Worm (Caenorhabditis elegans) whole organism, mixed stage, embryonic: ENCODE results near the gene K08E7.4.

ENCODE experiments used
- M03D4.4 ChIP-seq: sonication (generic microtip); optimal IDR thresholded peaks from 2 replicates; lab custom pipeline; 2017; ENCODE audit warnings: mild to moderate bottlenecking, missing genetic modification characterization, missing compliant biosample characterization
- bed-3 ChIP-seq: fragments of 200-800 bp; sonication (Bioruptor generic); optimal IDR thresholded peaks from 3 replicates; lab custom pipeline; 2018; ENCODE audit warnings: mild to moderate bottlenecking, missing genetic modification characterization, moderate library complexity, missing compliant biosample characterization
- blmp-1 ChIP-seq: fragments of 150-350 bp; optimal IDR thresholded peaks from 2 replicates; lab custom pipeline; 2014; ENCODE audit warnings: missing biosample characterization, missing genetic modification characterization
- ceh-39 ChIP-seq: fragments of 150-350 bp; optimal IDR thresholded peaks from 2 replicates; lab custom pipeline; 2014; ENCODE audit warnings: missing biosample characterization, missing genetic modification characterization
- ceh-43 ChIP-seq: fragments of 200-800 bp; sonication (Bioruptor generic); optimal IDR thresholded peaks from 2 replicates; lab custom pipeline; 2018; ENCODE audit warnings: mild to moderate bottlenecking, missing genetic modification characterization, moderate library complexity, missing compliant biosample characterization
- ceh-83 ChIP-seq: fragments of 200-800 bp; sonication (Bioruptor generic); optimal IDR thresholded peaks from 2 replicates; lab custom pipeline; 2018; ENCODE audit warnings: mild to moderate bottlenecking, missing genetic modification characterization, missing compliant biosample characterization
- ces-1 ChIP-seq: fragments of 150-350 bp; optimal IDR thresholded peaks from 2 replicates; lab custom pipeline; 2014; ENCODE audit warnings: missing biosample characterization, missing genetic modification reagents, missing genetic modification characterization
- cnd-1 ChIP-seq: fragments of 200-800 bp; sonication (Bioruptor generic); optimal IDR thresholded peaks from 2 replicates; lab custom pipeline; 2018; ENCODE audit warnings: mild to moderate bottlenecking, missing genetic modification characterization, missing compliant biosample characterization
- drap-1 ChIP-seq: fragments of 200-800 bp; sonication (Bioruptor generic); optimal IDR thresholded peaks from 3 replicates; lab custom pipeline; 2018; ENCODE audit warnings: mild to moderate bottlenecking, missing genetic modification characterization, missing compliant biosample characterization
- elt-1 ChIP-seq: sonication (generic microtip); optimal IDR thresholded peaks from 2 replicates; lab custom pipeline; 2017; ENCODE audit warnings: missing genetic modification characterization, mild to moderate bottlenecking, missing compliant biosample characterization, antibody characterized with exemption, moderate library complexity, borderline replicate concordance; ENCODE audit not compliant: insufficient read depth
- elt-3 ChIP-seq: fragments of 150-350 bp; optimal IDR thresholded peaks from 2 replicates; lab custom pipeline; 2014; ENCODE audit warnings: missing biosample characterization, missing genetic modification characterization
- flh-1 ChIP-seq: fragments of 200-800 bp; sonication (Bioruptor generic); optimal IDR thresholded peaks from 2 replicates; lab custom pipeline; 2018; ENCODE audit warnings: mild to moderate bottlenecking, missing genetic modification characterization, moderate library complexity, missing compliant biosample characterization
- ham-2 ChIP-seq: fragments of 200-800 bp; sonication (Bioruptor generic); optimal IDR thresholded peaks from 2 replicates; lab custom pipeline; 2018; ENCODE audit warnings: mild to moderate bottlenecking, missing genetic modification characterization, missing compliant biosample characterization
- hlh-1 ChIP-seq: fragments of 150-350 bp; optimal IDR thresholded peaks from 2 replicates; lab custom pipeline; 2014; ENCODE audit warnings: missing biosample characterization, missing genetic modification reagents, missing genetic modification characterization
- lin-13 ChIP-seq: fragments of 150-350 bp; optimal IDR thresholded peaks from 2 replicates; lab custom pipeline; 2014; ENCODE audit warnings: missing biosample characterization, missing genetic modification characterization
- lin-32 ChIP-seq: fragments of 200-800 bp; sonication (Bioruptor generic); optimal IDR thresholded peaks from 2 replicates; lab custom pipeline; 2018; ENCODE audit warnings: mild to moderate bottlenecking, missing genetic modification characterization, missing compliant biosample characterization
- mab-5 ChIP-seq: fragments of 150-350 bp; optimal IDR thresholded peaks from 2 replicates; lab custom pipeline; 2014; ENCODE audit warnings: missing biosample characterization, missing genetic modification characterization
- mep-1 ChIP-seq: fragments of 150-350 bp; optimal IDR thresholded peaks from 2 replicates; lab custom pipeline; 2017; ENCODE audit warnings: missing biosample characterization, missing genetic modification reagents, missing genetic modification characterization, inconsistent platforms
- nhr-12 ChIP-seq: fragments of 150-350 bp; optimal IDR thresholded peaks from 2 replicates; lab custom pipeline; 2014; ENCODE audit warnings: missing biosample characterization, missing genetic modification characterization
- nhr-2 ChIP-seq: fragments of 150-350 bp; optimal IDR thresholded peaks from 2 replicates; lab custom pipeline; 2014; ENCODE audit warnings: missing biosample characterization, missing genetic modification characterization
- nhr-28 ChIP-seq: fragments of 150-350 bp; optimal IDR thresholded peaks from 2 replicates; lab custom pipeline; 2014; ENCODE audit warnings: missing biosample characterization, missing genetic modification characterization
- nhr-76 ChIP-seq: sonication (generic microtip); optimal IDR thresholded peaks from 2 replicates; lab custom pipeline; 2017; ENCODE audit warnings: missing biosample characterization, missing genetic modification characterization
- pha-4 ChIP-seq: fragments of 150-350 bp; optimal IDR thresholded peaks from 2 replicates; lab custom pipeline; 2018; ENCODE audit warnings: missing biosample characterization, missing genetic modification reagents, missing genetic modification characterization
- sem-2 ChIP-seq: fragments of 200-800 bp; sonication (Bioruptor generic); optimal IDR thresholded peaks from 2 replicates; lab custom pipeline; 2018; ENCODE audit warnings: mild to moderate bottlenecking, missing genetic modification characterization, missing compliant biosample characterization
- snpc-4 ChIP-seq: fragments of 150-350 bp; optimal IDR thresholded peaks from 2 replicates; lab custom pipeline; 2014; ENCODE audit warnings: missing biosample characterization, missing genetic modification characterization
- sptf-1 ChIP-seq: sonication (generic microtip); optimal IDR thresholded peaks from 2 replicates; lab custom pipeline; 2017; ENCODE audit warnings: mild to moderate bottlenecking, missing genetic modification characterization, moderate library complexity, missing compliant biosample characterization
- tbx-8 ChIP-seq: fragments of 200-800 bp; sonication (Bioruptor generic); optimal IDR thresholded peaks from 2 replicates; lab custom pipeline; 2018; ENCODE audit warnings: mild to moderate bottlenecking, missing genetic modification characterization, moderate library complexity, missing compliant biosample characterization
- unc-120 ChIP-seq: sonication (generic microtip); optimal IDR thresholded peaks from 2 replicates; lab custom pipeline; 2017; ENCODE audit warnings: missing genetic modification characterization, missing compliant biosample characterization; ENCODE audit not compliant: poor library complexity, severe bottlenecking
- unc-39 ChIP-seq: fragments of 150-350 bp; optimal IDR thresholded peaks from 2 replicates; lab custom pipeline; 2014; ENCODE audit warnings: missing biosample characterization, missing genetic modification characterization
- unc-62 ChIP-seq: fragments of 150-350 bp; optimal IDR thresholded peaks from 2 replicates; lab custom pipeline; 2014; ENCODE audit warnings: missing biosample characterization, missing genetic modification reagents, missing genetic modification characterization
- zip-8 ChIP-seq: fragments of 150-350 bp; optimal IDR thresholded peaks from 2 replicates; lab custom pipeline; 2014; ENCODE audit warnings: missing biosample characterization, missing genetic modification characterization
- ztf-11 ChIP-seq: fragments of 150-350 bp; optimal IDR thresholded peaks from 2 replicates; lab custom pipeline; 2014; ENCODE audit warnings: missing biosample characterization, missing genetic modification characterization

The K08E7.4 gene

DNA sequence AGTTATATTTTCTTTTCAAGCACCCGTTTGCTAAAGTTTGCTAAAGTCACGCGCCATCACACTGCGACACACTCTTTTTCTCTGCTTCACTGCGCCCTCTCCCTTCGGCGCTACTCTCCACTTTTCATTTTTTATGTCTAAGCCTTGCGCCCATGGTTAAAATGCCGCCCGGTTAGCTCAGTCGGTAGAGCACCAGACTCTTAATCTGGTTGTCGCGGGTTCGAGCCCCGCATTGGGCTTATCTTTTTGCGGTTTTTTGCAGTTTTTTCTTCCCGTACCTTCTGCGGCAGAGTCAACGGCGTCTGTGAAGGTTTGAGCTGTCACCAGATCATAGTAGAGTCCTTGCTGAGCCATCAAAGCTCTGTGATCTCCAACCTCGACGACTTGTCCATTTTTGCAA is 23.6 kb upstream of the K08E7.4 start (continued):
- TF ChIP-seq M03D4.4: peak; percentile 62

ce11 chrIV:12590373-12590772 is 19.4 kb upstream of the K08E7.4 start, which contains the start of gene cul-6:
Gene cul-6 (minus strand): TSS chrIV:12590451.
- TF ChIP-seq elt-3: no peak
- TF ChIP-seq nhr-28 (tag; lab: Kevin White, UChicago): no peak
- TF ChIP-seq drap-1 (GFP tag; lab: Kevin White, UChicago): no peak
- TF ChIP-seq bed-3 (GFP tag; lab: Kevin White, UChicago): no peak
- no peak for TF ChIP-seq ztf-11 (tag; lab: Kevin White, UChicago)
- no peak for TF ChIP-seq mep-1 (tag; lab: Kevin White, UChicago)
- no peak for TF ChIP-seq mab-5 (tag; lab: Kevin White, UChicago)
- no peak for TF ChIP-seq hlh-1 (tag; lab: Kevin White, UChicago)
- no peak for TF ChIP-seq ces-1 (GFP tag; lab: Kevin White, UChicago)
- no peak for TF ChIP-seq unc-39 (tag; lab: Kevin White, UChicago)
- no peak for TF ChIP-seq sptf-1
- TF ChIP-seq pha-4: no peak
- TF ChIP-seq zip-8 (tag; lab: Kevin White, UChicago): no peak
- TF ChIP-seq M03D4.4: no peak
- no peak for TF ChIP-seq ceh-83
- TF ChIP-seq ham-2: no peak
- no peak for TF ChIP-seq sem-2 (GFP tag; lab: Kevin White, UChicago)
- TF ChIP-seq, all 35 proteins: peak for 0

DNA sequence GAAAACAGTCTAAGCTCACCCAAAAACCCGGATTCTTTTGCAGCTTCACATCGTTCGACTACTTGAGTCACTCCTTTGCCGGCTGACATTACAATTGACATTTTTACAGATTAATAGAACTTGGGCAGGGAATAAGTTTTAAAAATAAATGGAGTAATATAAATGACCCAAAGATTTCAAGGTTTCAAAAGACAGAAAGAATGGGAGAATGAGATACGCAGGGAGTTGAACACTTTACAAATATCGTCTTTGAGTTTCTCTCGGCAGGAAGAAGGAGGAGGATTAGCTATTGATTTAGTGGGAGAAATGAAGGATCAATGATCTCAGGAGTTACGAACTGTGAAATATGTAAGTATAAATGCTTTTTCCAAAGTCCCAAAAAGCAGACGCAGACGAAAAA is 15.0 kb upstream of the K08E7.4 start, which contains the start of gene K08E7.8:
Gene K08E7.8 (minus strand): TSS at position 101 of the 400 bp plus-strand sequence.
- TF ChIP-seq ces-1 (GFP tag; lab: Kevin White, UChicago) (no peak), ceh-39 (no peak), zip-8 (tag; lab: Kevin White, UChicago) (no peak), pha-4 (no peak), lin-32 (no peak), tbx-8 (GFP tag; lab: Kevin White, UChicago) (no peak), ham-2 (no peak), ceh-43 (GFP tag; lab: Kevin White, UChicago) (no peak), bed-3 (GFP tag; lab: Kevin White, UChicago) (no peak), ceh-83 (no peak), elt-3 (no peak), unc-39 (tag; lab: Kevin White, UChicago) (no peak), sem-2 (GFP tag; lab: Kevin White, UChicago) (no peak), cnd-1 (tag; lab: Kevin White, UChicago) (no peak), nhr-12 (tag; lab: Kevin White, UChicago) (no peak), drap-1 (GFP tag; lab: Kevin White, UChicago) (no peak), sptf-1 (no peak)

- TF ChIP-seq unc-62 (GFP tag; lab: Kevin White, UChicago): no peak
- no peak for TF ChIP-seq unc-120 (tag; lab: Kevin White, UChicago)
- TF ChIP-seq ces-1 (GFP tag; lab: Kevin White, UChicago): peak; percentile 54
- no peak for TF ChIP-seq nhr-76
- TF ChIP-seq drap-1 (GFP tag; lab: Kevin White, UChicago): no peak
- TF ChIP-seq sptf-1: peak; percentile 6
Measured at ce11 chrIV:12584146-12584545, 13.2 kb upstream of the K08E7.4 start.

DNA sequence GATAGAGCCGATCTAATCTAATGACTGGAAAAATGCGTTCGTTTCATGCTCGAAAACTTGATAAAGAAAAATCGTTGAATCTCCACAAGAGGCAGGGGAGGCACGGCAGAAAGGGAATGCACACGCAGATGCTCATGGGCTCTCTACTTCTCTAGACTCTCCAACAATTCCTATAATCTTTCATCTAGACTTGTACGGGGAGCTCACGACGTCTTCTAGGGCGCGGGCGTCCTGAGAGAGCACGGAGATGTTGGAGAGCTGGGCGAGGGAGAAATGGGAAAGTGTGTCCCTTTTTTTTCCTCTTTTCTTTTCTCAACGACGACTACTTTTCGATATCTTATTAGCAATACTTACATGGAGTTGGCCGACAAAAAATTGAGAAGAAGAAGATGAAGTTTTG is 12.2 kb upstream of the K08E7.4 start:
- TF ChIP-seq ces-1 (GFP tag; lab: Kevin White, UChicago) (peak; percentile 46), unc-62 (GFP tag; lab: Kevin White, UChicago) (no peak), blmp-1 (tag; lab: Kevin White, UChicago) (no peak)

ce11 chrIV:12581046-12581445 is 10.1 kb upstream of the K08E7.4 start, which contains the start of gene K08E7.6:
Gene K08E7.6 (minus strand): TSS chrIV:12581146.
- TF ChIP-seq lin-13 (no peak), ceh-39 (no peak), ztf-11 (tag; lab: Kevin White, UChicago) (no peak), unc-120 (tag; lab: Kevin White, UChicago) (no peak), elt-1 (tag; lab: Kevin White, UChicago) (no peak), bed-3 (GFP tag; lab: Kevin White, UChicago) (no peak), tbx-8 (GFP tag; lab: Kevin White, UChicago) (no peak), snpc-4 (tag; lab: Kevin White, UChicago) (no peak), sptf-1 (no peak), ces-1 (GFP tag; lab: Kevin White, UChicago) (no peak), cnd-1 (tag; lab: Kevin White, UChicago) (no peak), nhr-2 (tag; lab: Kevin White, UChicago) (no peak), lin-32 (no peak), flh-1 (GFP tag; lab: Kevin White, UChicago) (no peak), nhr-76 (no peak)
